Worm (Caenorhabditis elegans) whole organism, L4 larva: ENCODE measurements around the gene C37H5.14.
A peak's percentile ranks its signal among the peaks of the same experiment; 100 is the strongest.

Source experiments
- F44E2.7 ChIP-seq: fragments of 200-800 bp; sonication (Bioruptor generic); IDR thresholded peaks from 2 replicates; pipeline ENCODE4 v2.1.2; 2022; ENCODE audit warnings: missing genetic modification characterization, missing compliant biosample characterization
- Y5F2A.4 ChIP-seq: fragments of 200-800 bp; sonication (Bioruptor generic); optimal IDR thresholded peaks from 2 replicates; lab custom pipeline; 2018; ENCODE audit warnings: mild to moderate bottlenecking, missing genetic modification characterization, missing compliant biosample characterization
- Y75B8A.6 ChIP-seq: fragments of 200-800 bp; sonication (Bioruptor generic); IDR thresholded peaks from 2 replicates; pipeline ENCODE4 v1.3.6; 2022; ENCODE audit warnings: missing genetic modification reagents, missing genetic modification characterization, missing compliant biosample characterization
- ZK337.2 ChIP-seq: fragments of 200-800 bp; sonication (Bioruptor generic); IDR thresholded peaks from 2 replicates; pipeline ENCODE4 v1.3.6; 2022; ENCODE audit warnings: missing genetic modification reagents, missing genetic modification characterization, missing compliant biosample characterization
- aha-1 ChIP-seq: fragments of 150-350 bp; peaks from one replicate; lab custom pipeline; 2014; ENCODE audit warnings: missing biosample characterization, missing genetic modification characterization
- ctbp-1 ChIP-seq: fragments of 200-800 bp; sonication (Bioruptor generic); IDR thresholded peaks from 2 replicates; pipeline ENCODE4 v1.3.6; 2022; ENCODE audit warnings: missing genetic modification reagents, missing genetic modification characterization, missing compliant biosample characterization
- dpl-1 ChIP-seq: fragments of 150-350 bp; optimal IDR thresholded peaks from 2 replicates; lab custom pipeline; 2014; ENCODE audit warnings: missing biosample characterization, missing genetic modification reagents, missing genetic modification characterization
- dve-1 ChIP-seq: sonication (generic microtip); optimal IDR thresholded peaks from 2 replicates; lab custom pipeline; 2017; ENCODE audit warnings: antibody characterized with exemption, mild to moderate bottlenecking, missing genetic modification characterization, missing compliant biosample characterization; ENCODE audit not compliant: insufficient read depth
- egl-43 ChIP-seq: fragments of 200-800 bp; sonication (Bioruptor generic); IDR thresholded peaks from 2 replicates; pipeline ENCODE4 v1.3.6; 2022; ENCODE audit warnings: missing genetic modification reagents, missing genetic modification characterization, missing compliant biosample characterization
- fkh-10 ChIP-seq: fragments of 150-350 bp; optimal IDR thresholded peaks from 2 replicates; lab custom pipeline; 2014; ENCODE audit warnings: missing biosample characterization, missing genetic modification reagents, missing genetic modification characterization
- fos-1 ChIP-seq: fragments of 150-350 bp; optimal IDR thresholded peaks from 2 replicates; lab custom pipeline; 2014; ENCODE audit warnings: missing biosample characterization, missing genetic modification characterization
- jun-1 ChIP-seq: fragments of 150-350 bp; optimal IDR thresholded peaks from 2 replicates; lab custom pipeline; 2014; ENCODE audit warnings: missing biosample characterization, missing genetic modification reagents, missing genetic modification characterization
- lin-39 ChIP-seq: fragments of 150-350 bp; optimal IDR thresholded peaks from 2 replicates; lab custom pipeline; 2014; ENCODE audit warnings: missing biosample characterization, missing genetic modification reagents, missing genetic modification characterization
- lir-3 ChIP-seq: sonication (generic microtip); optimal IDR thresholded peaks from 2 replicates; lab custom pipeline; 2016; ENCODE audit warnings: mild to moderate bottlenecking, missing genetic modification characterization, missing compliant biosample characterization
- madf-9 ChIP-seq: fragments of 200-800 bp; sonication (Bioruptor generic); conservative IDR thresholded peaks from 2 replicates; pipeline ENCODE4 v1.3.6; 2022; ENCODE audit warnings: missing genetic modification reagents, missing genetic modification characterization, missing compliant biosample characterization
- mdl-1 ChIP-seq, 2 experiments: fragments of 150-350 bp in 1 of 2; sonication (generic microtip) in 1 of 2; optimal IDR thresholded peaks; 2 replicates each; lab custom pipeline; 2014 to 2017; ENCODE audit warnings: missing biosample characterization in 2 of 2, missing genetic modification characterization in 2 of 2
- nhr-102 ChIP-seq: sonication (generic microtip); optimal IDR thresholded peaks from 2 replicates; lab custom pipeline; 2016; ENCODE audit warnings: mild to moderate bottlenecking, missing genetic modification characterization, moderate library complexity, missing compliant biosample characterization
- nhr-11 ChIP-seq: fragments of 150-350 bp; optimal IDR thresholded peaks from 2 replicates; lab custom pipeline; 2014; ENCODE audit warnings: missing biosample characterization, missing genetic modification characterization
- nhr-111 ChIP-seq: fragments of 200-800 bp; sonication (Bioruptor generic); optimal IDR thresholded peaks from 2 replicates; lab custom pipeline; 2018; ENCODE audit warnings: mild to moderate bottlenecking, missing genetic modification characterization, missing compliant biosample characterization
- nhr-42 ChIP-seq: fragments of 200-800 bp; sonication (Bioruptor generic); IDR thresholded peaks from 2 replicates; pipeline ENCODE4 v1.3.6; 2022; ENCODE audit warnings: missing genetic modification characterization, missing compliant biosample characterization
- php-3 ChIP-seq: fragments of 200-800 bp; sonication (Bioruptor generic); IDR thresholded peaks from 2 replicates; pipeline ENCODE4 v1.3.6; 2022; ENCODE audit warnings: missing genetic modification reagents, missing genetic modification characterization, missing compliant biosample characterization
- sdz-12 ChIP-seq: fragments of 200-800 bp; sonication (Bioruptor generic); optimal IDR thresholded peaks from 2 replicates; lab custom pipeline; 2018; ENCODE audit warnings: mild to moderate bottlenecking, missing genetic modification characterization, missing compliant biosample characterization
- set-16 ChIP-seq: fragments of 200-800 bp; sonication (Bioruptor generic); IDR thresholded peaks from 2 replicates; pipeline ENCODE4 v1.3.6; 2022; ENCODE audit warnings: missing genetic modification reagents, missing genetic modification characterization, missing compliant biosample characterization
- snpc-1.2 ChIP-seq: fragments of 200-800 bp; sonication (Bioruptor generic); IDR thresholded peaks from 2 replicates; pipeline ENCODE4 v1.3.6; 2022; ENCODE audit warnings: missing genetic modification reagents, missing genetic modification characterization, missing compliant biosample characterization
- snpc-4 ChIP-seq: fragments of 150-350 bp; optimal IDR thresholded peaks from 2 replicates; lab custom pipeline; 2014; ENCODE audit warnings: missing biosample characterization, missing genetic modification characterization
- spr-3 ChIP-seq: fragments of 200-800 bp; sonication (Bioruptor generic); optimal IDR thresholded peaks from 2 replicates; lab custom pipeline; 2018; ENCODE audit warnings: mild to moderate bottlenecking, missing genetic modification characterization, missing compliant biosample characterization
- tra-1 ChIP-seq: fragments of 200-800 bp; sonication (Bioruptor generic); IDR thresholded peaks from 2 replicates; pipeline ENCODE4 v1.3.6; 2022; ENCODE audit warnings: missing genetic modification reagents, missing genetic modification characterization, missing compliant biosample characterization
- unc-62 ChIP-seq, 3 experiments: fragments of 150-350 bp in 1 of 3; sonication (generic microtip); optimal IDR thresholded peaks in 2 of 3; peaks in 1 of 3; 1 replicate in 1 of 3; 2 replicates in 2 of 3; lab custom pipeline; 2014 to 2017; ENCODE audit warnings: missing biosample characterization in 3 of 3, missing genetic modification characterization in 3 of 3, missing genetic modification reagents in 3 of 3, missing genotype in 1 of 3
- vab-7 ChIP-seq: fragments of 200-800 bp; sonication (Bioruptor generic); IDR thresholded peaks from 2 replicates; pipeline ENCODE4 v1.3.6; 2022; ENCODE audit warnings: missing genetic modification reagents, missing genetic modification characterization, missing compliant biosample characterization

Gene C37H5.14

ce11 chrV:4801943-4802342 is 32.2 kb downstream of the C37H5.14 start:
- TF ChIP-seq ZK337.2 (GFP tag; lab: Robert Waterston, UW) (no peak), egl-43 (GFP tag; lab: Robert Waterston, UW) (peak; percentile 73; the same call in 1 of the 2 replicates), set-16 (GFP tag; lab: Robert Waterston, UW) (peak; percentile 67), snpc-1.2 (peak; percentile 30; the same call in 1 of the 2 replicates)

- TF ChIP-seq set-16 (GFP tag; lab: Robert Waterston, UW) (0 out of 2 replicates have a peak, but pooled peaks have one; percentile 11), Y75B8A.6 (no peak)
Observed at ce11 chrV:4800794-4801193, 33.4 kb downstream of the C37H5.14 start, which contains the start of gene R02F11.1. TSS of gene R02F11.1 (plus strand) at chrV:4801094.

ce11 chrV:4794308-4794707 is 39.9 kb downstream of the C37H5.14 start, which contains the start of gene R02F11.2:
TSS of gene R02F11.2 (plus strand) at chrV:4794599.
- peak; percentile 60 for TF ChIP-seq nhr-11
- TF ChIP-seq fos-1 (tag; lab: Kevin White, UChicago) = no peak

- no peak for TF ChIP-seq jun-1 (tag; lab: Kevin White, UChicago)
- no peak for TF ChIP-seq fkh-10 (GFP tag; lab: Kevin White, UChicago)
- TF ChIP-seq F44E2.7 (GFP tag; lab: Robert Waterston, UW) = no peak
- TF ChIP-seq, all 104 proteins: peak for 0
Observed at ce11 chrV:4791569-4791968, 42.6 kb downstream of the C37H5.14 start, which contains the start of gene R02F11.11. TSS of gene R02F11.11 (plus strand) at chrV:4791869.

- TF ChIP-seq dve-1 (tag; lab: Kevin White, UChicago) (no peak), lir-3 (tag; lab: Kevin White, UChicago) (no peak), nhr-42 (GFP tag; lab: Robert Waterston, UW) (no peak), nhr-111 (GFP tag; lab: Kevin White, UChicago) (no peak), dpl-1 (GFP tag; lab: Kevin White, UChicago) (no peak), snpc-4 (tag; lab: Kevin White, UChicago) (no peak), sdz-12 (no peak), fos-1 (tag; lab: Kevin White, UChicago) (no peak), nhr-102 (tag; lab: Kevin White, UChicago) (no peak), vab-7 (GFP tag; lab: Robert Waterston, UW) (no peak), lin-39 (tag; lab: Kevin White, UChicago) (no peak), tra-1 (no peak), Y5F2A.4 (no peak), php-3 (GFP tag; lab: Robert Waterston, UW) (no peak)
Observed at ce11 chrV:4790368-4790767, 43.8 kb downstream of the C37H5.14 start, which contains the start of gene R02F11.12. TSS of gene R02F11.12 (plus strand) at chrV:4790668.

- no peak for TF ChIP-seq mdl-1 (tag; optimal IDR thresholded peaks at IDR 0.05; lab: Kevin White, UChicago)
- no peak for TF ChIP-seq madf-9 (GFP tag; lab: Robert Waterston, UW)
- no peak for TF ChIP-seq spr-3 (GFP tag; lab: Kevin White, UChicago)
- peak; percentile 37 for TF ChIP-seq aha-1 (tag; lab: Kevin White, UChicago)
Observed at ce11 chrV:4788823-4789222, 45.4 kb downstream of the C37H5.14 start, which contains the start of gene R02F11.10. TSS of gene R02F11.10 (plus strand) at chrV:4789123.

- TF ChIP-seq unc-62 (GFP tag; optimal IDR thresholded peaks at IDR 0.05 in 1 of 2; lab: Kevin White, UChicago) (peak in 1 of 2 experiments; percentile 32), unc-62 (tag; optimal IDR thresholded peaks at IDR 0.05; lab: Kevin White, UChicago) (no peak), aha-1 (tag; lab: Kevin White, UChicago) (peak; percentile 91), ctbp-1 (GFP tag; lab: Robert Waterston, UW) (no peak)
- TF ChIP-seq, all 104 proteins: peak for 2
Observed at ce11 chrV:4787836-4788235, 46.3 kb downstream of the C37H5.14 start.
